Worm (Caenorhabditis elegans): Measurements from ENCODE around the gene D1005.10.

- no peak for TF ChIP-seq ztf-11 (tag; optimal IDR thresholded peaks at IDR 0.05)
- TF ChIP-seq nfya-1 (tag; optimal IDR thresholded peaks at IDR 0.05; ENCODE audit: insufficient read depth) = no peak
- TF ChIP-seq ama-1 (optimal IDR thresholded peaks at IDR 0.05) = no peak
- TF ChIP-seq fos-1 (tag; optimal IDR thresholded peaks at IDR 0.05) = no peak
- TF ChIP-seq lin-39 (tag; optimal IDR thresholded peaks at IDR 0.05) = no peak
- no peak for TF ChIP-seq ceh-28 (tag; optimal IDR thresholded peaks at IDR 0.05)
- TF ChIP-seq zag-1 (tag; optimal IDR thresholded peaks at IDR 0.05) = no peak
- TF ChIP-seq snpc-4 (tag; optimal IDR thresholded peaks at IDR 0.05) = no peak
Observed at ce11 chrX:1495980-1496379, 10.0 kb upstream of the D1005.10 start.
